Comparison of ENCODE assay signal across 2 fruit fly cellular contexts in genomic region chr3L:6913823-6914222, dm6.
A peak's percentile ranks its signal among the peaks of the same experiment; 100 is the strongest.
TF ChIP-seq lines count a peak whose summit lies in the region.

No protein-coding gene starts in this region.

- no peak for TF ChIP-seq CTCF in whole organism, embryonic (GFP tag; optimal IDR thresholded peaks at IDR 0.05; lab: Kevin White, UChicago)

TF ChIP-seq in whole organism, embryonic, 481 proteins besides CTCF, POLR2A, EP300 and RAD21:
- TF ChIP-seq sug (tag; optimal IDR thresholded peaks at IDR 0.05; lab: Kevin White, UChicago) = peak; percentile 71
- TF ChIP-seq Ets65A (GFP tag; lab: Kevin White, UChicago) = peak; percentile 60
- no peak for TF ChIP-seq psq (GFP tag; optimal IDR thresholded peaks at IDR 0.05; lab: Kevin White, UChicago)

TF ChIP-seq in whole organism, prepupa, 60 proteins besides CTCF, POLR2A, EP300 and RAD21:
- TF ChIP-seq Smox (GFP tag; optimal IDR thresholded peaks at IDR 0.05; lab: Kevin White, UChicago) (no peak), CG4318 (GFP tag; optimal IDR thresholded peaks at IDR 0.05; lab: Kevin White, UChicago) (no peak), svp (GFP tag; lab: Kevin White, UChicago) (peak; percentile 7), CG11902 (GFP tag; optimal IDR thresholded peaks at IDR 0.05; lab: Kevin White, UChicago) (no peak), topi (GFP tag; optimal IDR thresholded peaks at IDR 0.05; lab: Kevin White, UChicago) (no peak), OdsH (GFP tag; optimal IDR thresholded peaks at IDR 0.05; lab: Kevin White, UChicago) (no peak), CG9139 (GFP tag; optimal IDR thresholded peaks at IDR 0.05; lab: Kevin White, UChicago) (no peak)
